Fruit fly (Drosophila melanogaster): Measurements from ENCODE around the gene tal-3A.
A peak's percentile ranks its signal among the peaks of the same experiment; 100 is the strongest.

tal-3A gene

DNA sequence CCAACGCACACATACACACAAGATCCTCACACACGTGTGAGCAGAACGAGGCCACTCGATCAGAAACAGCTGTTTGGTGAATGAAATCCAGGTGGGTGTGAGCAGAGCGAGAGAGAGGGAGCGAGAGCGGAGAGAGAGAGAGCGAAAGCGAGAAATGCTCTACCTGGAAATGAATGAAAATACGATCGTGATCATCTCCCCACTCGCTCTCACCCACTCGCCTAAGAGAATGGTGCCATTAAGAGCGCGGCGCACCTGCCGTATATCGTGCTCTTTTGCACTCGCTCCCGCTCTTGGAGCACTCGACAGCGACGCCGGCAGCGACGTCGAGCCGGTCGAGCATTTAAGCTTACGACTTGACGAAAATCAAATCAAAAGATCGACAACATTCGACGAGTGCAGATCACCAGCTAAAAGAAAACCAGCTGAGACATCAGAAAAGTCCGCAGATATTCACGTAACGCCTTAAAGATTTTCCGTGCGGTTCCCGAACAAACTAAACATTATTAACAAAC is at the start of gene tal-3A, which contains the start of the genes tal-1A, tal-2A and tal-AA (continued):
- no peak for TF ChIP-seq CG14441 (GFP tag; IDR thresholded peaks at IDR 0.05)
- TF ChIP-seq Sin3A (optimal IDR thresholded peaks at IDR 0.05) = no peak
- no peak for TF ChIP-seq CHES-1-like (GFP tag; optimal IDR thresholded peaks at IDR 0.05)
- TF ChIP-seq CG10431 (GFP tag; optimal IDR thresholded peaks at IDR 0.05) = peak; percentile 41
- no peak for TF ChIP-seq sc (optimal IDR thresholded peaks at IDR 0.05)
- TF ChIP-seq sc (GFP tag; optimal IDR thresholded peaks at IDR 0.05) = peak; percentile 19
- TF ChIP-seq br (optimal IDR thresholded peaks at IDR 0.05) = no peak
- TF ChIP-seq sug (tag; optimal IDR thresholded peaks at IDR 0.05) = no peak
- peak; percentile 6 for TF ChIP-seq CG12071 (GFP tag; optimal IDR thresholded peaks at IDR 0.05)
- no peak for TF ChIP-seq CG31224 (GFP tag; IDR thresholded peaks at IDR 0.05)
- no peak for TF ChIP-seq az2 (GFP tag; optimal IDR thresholded peaks at IDR 0.05)
- TF ChIP-seq Dref (GFP tag; IDR thresholded peaks at IDR 0.05) = no peak
- no peak for TF ChIP-seq Oaz (GFP tag; IDR thresholded peaks at IDR 0.05)
- no peak for TF ChIP-seq tin (GFP tag; optimal IDR thresholded peaks at IDR 0.05)
- no peak for TF ChIP-seq ewg (GFP tag; optimal IDR thresholded peaks at IDR 0.05)
- TF ChIP-seq CG8478 (optimal IDR thresholded peaks at IDR 0.05) = no peak
- no peak for TF ChIP-seq CG13123 (GFP tag; optimal IDR thresholded peaks at IDR 0.05)
- peak; percentile 36 for TF ChIP-seq CG15514 (GFP tag; optimal IDR thresholded peaks at IDR 0.05)
- TF ChIP-seq CG5245 (GFP tag; optimal IDR thresholded peaks at IDR 0.05) = no peak
- TF ChIP-seq CG2712 (tag; optimal IDR thresholded peaks at IDR 0.05) = no peak
- TF ChIP-seq CG17829 (tag; optimal IDR thresholded peaks at IDR 0.05) = peak; percentile 37
- TF ChIP-seq jigr1 (GFP tag; IDR thresholded peaks at IDR 0.05) = no peak
- TF ChIP-seq psq (GFP tag; optimal IDR thresholded peaks at IDR 0.05) = no peak
- TF ChIP-seq her (GFP tag; optimal IDR thresholded peaks at IDR 0.05) = peak; percentile 18
- TF ChIP-seq stwl (tag; optimal IDR thresholded peaks at IDR 0.05) = no peak
- TF ChIP-seq B-H2 (GFP tag; optimal IDR thresholded peaks at IDR 0.05) = no peak
- peak; percentile 86; the same call in 2 of the 4 replicates for TF ChIP-seq chinmo (GFP tag; IDR thresholded peaks at IDR 0.05; ENCODE audit: partially characterized antibody)
- no peak for TF ChIP-seq CG9797 (GFP tag; optimal IDR thresholded peaks at IDR 0.05)
- TF ChIP-seq sim (GFP tag; IDR thresholded peaks at IDR 0.05) = peak; percentile 28; the same call in 1 of the 2 replicates

DNA sequence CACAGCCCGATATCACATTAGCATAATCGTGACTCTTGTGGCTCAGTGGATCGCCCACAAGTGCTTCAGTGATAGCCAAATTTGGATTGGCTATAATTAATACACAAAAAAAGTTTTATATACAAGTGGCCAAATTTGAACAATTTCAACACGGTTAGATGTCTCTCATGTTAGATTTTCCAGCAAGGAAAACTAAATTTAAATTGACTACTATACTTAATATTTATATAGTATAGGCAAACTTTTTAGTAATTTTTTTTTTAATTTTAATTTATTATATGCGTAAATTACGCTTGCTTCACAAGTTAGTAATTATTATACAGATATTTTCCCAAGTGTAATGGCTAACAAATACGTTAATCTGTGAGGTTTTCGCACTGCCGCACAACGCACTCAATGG is 47.9 kb upstream of the tal-3A start:
- peak; percentile 4 for TF ChIP-seq lab (GFP tag; optimal IDR thresholded peaks at IDR 0.05)
- TF ChIP-seq stwl (tag; optimal IDR thresholded peaks at IDR 0.05) = no peak
- peak; percentile 31; the same call in 2 of the 3 replicates for TF ChIP-seq row (GFP tag; IDR thresholded peaks at IDR 0.05)
- 0 out of 2 replicates have a peak, but pooled peaks have one; percentile 14 for TF ChIP-seq ranshi (GFP tag; IDR thresholded peaks at IDR 0.05)
- TF ChIP-seq ttk (GFP tag; IDR thresholded peaks at IDR 0.05) = no peak
- no peak for TF ChIP-seq zfh2 (GFP tag; optimal IDR thresholded peaks at IDR 0.05)
- TF ChIP-seq toy (GFP tag; IDR thresholded peaks at IDR 0.05) = no peak
- peak; percentile 14 for TF ChIP-seq PHDP (tag; optimal IDR thresholded peaks at IDR 0.05)
- TF ChIP-seq dmrt99B (tag; optimal IDR thresholded peaks at IDR 0.05) = peak; percentile 21
- TF ChIP-seq Xrp1 (GFP tag; IDR thresholded peaks at IDR 0.05) = no peak
- TF ChIP-seq CG6654 (GFP tag; optimal IDR thresholded peaks at IDR 0.05) = no peak
- no peak for TF ChIP-seq H15 (GFP tag; IDR thresholded peaks at IDR 0.05)
- TF ChIP-seq CG14441 (GFP tag; IDR thresholded peaks at IDR 0.05) = no peak
- no peak for TF ChIP-seq caup (GFP tag; optimal IDR thresholded peaks at IDR 0.05; ENCODE audit: severe bottlenecking)
- no peak for TF ChIP-seq CG2712 (tag; optimal IDR thresholded peaks at IDR 0.05)
- TF ChIP-seq YL-1 (GFP tag; optimal IDR thresholded peaks at IDR 0.05) = no peak
- no peak for TF ChIP-seq Xbp1 (GFP tag; optimal IDR thresholded peaks at IDR 0.05)
- no peak for TF ChIP-seq ewg (GFP tag; optimal IDR thresholded peaks at IDR 0.05)
- TF ChIP-seq Opbp (GFP tag; IDR thresholded peaks at IDR 0.05; ENCODE audit: partially characterized antibody) = no peak
- peak; percentile 30 for TF ChIP-seq CG15269 (tag; optimal IDR thresholded peaks at IDR 0.05)
- no peak for TF ChIP-seq shn (GFP tag; optimal IDR thresholded peaks at IDR 0.05)
- peak; percentile 39; the same call in 1 of the 3 replicates for TF ChIP-seq CG11695 (GFP tag; IDR thresholded peaks at IDR 0.05)
- no peak for TF ChIP-seq CG10959 (GFP tag; IDR thresholded peaks at IDR 0.05)
- TF ChIP-seq Eip74EF (GFP tag; optimal IDR thresholded peaks at IDR 0.05) = no peak
- TF ChIP-seq CG30403 (GFP tag; optimal IDR thresholded peaks at IDR 0.05) = peak; percentile 3
- no peak for TF ChIP-seq otp (GFP tag; IDR thresholded peaks at IDR 0.05)
- TF ChIP-seq CG12942 (GFP tag; optimal IDR thresholded peaks at IDR 0.05) = no peak

Data from whole organism, embryonic.